Fruit fly (Drosophila melanogaster): ENCODE data around the gene Epg5.

The Epg5 gene

dm6 chr3R:18745961-18746468 is 12.7 kb downstream of the Epg5 start, which contains the start of the genes PGS1 and gwl (continued):
- TF ChIP-seq MTF-1 (GFP tag; optimal IDR thresholded peaks at IDR 0.05; ENCODE audit: borderline replicate concordance) (no peak), Oli (tag; optimal IDR thresholded peaks at IDR 0.05) (no peak), cato (GFP tag; optimal IDR thresholded peaks at IDR 0.05; ENCODE audit: borderline replicate concordance) (peak; percentile 33), CG2129 (GFP tag; IDR thresholded peaks at IDR 0.05; ENCODE audit: partially characterized antibody) (0 out of 2 replicates have a peak, but pooled peaks have one; percentile 11), sisA (GFP tag; IDR thresholded peaks at IDR 0.05) (peak; percentile 74), CG15269 (tag; optimal IDR thresholded peaks at IDR 0.05) (peak; percentile 75), yki (optimal IDR thresholded peaks at IDR 0.05) (no peak)

dm6 chr3R:18743270-18743922 is 15.3 kb downstream of the Epg5 start, which contains the start of gene Mekk1:
TSS of gene Mekk1 (minus strand) at chr3R:18743594.
- TF ChIP-seq lov (optimal IDR thresholded peaks at IDR 0.05) (no peak), lov (GFP tag; IDR thresholded peaks at IDR 0.05) (no peak), CG8924 (tag; optimal IDR thresholded peaks at IDR 0.05) (peak; percentile 2), CG17385 (GFP tag; optimal IDR thresholded peaks at IDR 0.05) (no peak), CG7372 (GFP tag; IDR thresholded peaks at IDR 0.05) (peak; percentile 20; the same call in 1 of the 2 replicates), CG16813 (GFP tag; IDR thresholded peaks at IDR 0.05; ENCODE audit: partially characterized antibody) (peak; percentile 61), scrt (GFP tag; optimal IDR thresholded peaks at IDR 0.05) (peak; percentile 72), MTF-1 (GFP tag; optimal IDR thresholded peaks at IDR 0.05; ENCODE audit: borderline replicate concordance) (no peak), Side (GFP tag; optimal IDR thresholded peaks at IDR 0.05) (peak; percentile 19), NC2β (GFP tag; optimal IDR thresholded peaks at IDR 0.05) (no peak), fd96Cb (tag; optimal IDR thresholded peaks at IDR 0.05) (no peak), CG10654 (GFP tag; optimal IDR thresholded peaks at IDR 0.05) (peak; percentile 6), lab (GFP tag; optimal IDR thresholded peaks at IDR 0.05) (peak; percentile 53), Ets97D (GFP tag; optimal IDR thresholded peaks at IDR 0.05) (peak; percentile 62), CG12659 (GFP tag; optimal IDR thresholded peaks at IDR 0.05) (peak; percentile 60), CG32772 (GFP tag; IDR thresholded peaks at IDR 0.05) (no peak), ewg (GFP tag; optimal IDR thresholded peaks at IDR 0.05) (no peak), Opbp (GFP tag; IDR thresholded peaks at IDR 0.05; ENCODE audit: partially characterized antibody) (no peak; the same call in 2 of the 3 replicates), CG15601 (tag; optimal IDR thresholded peaks at IDR 0.05) (peak; percentile 13), Drgx (GFP tag; IDR thresholded peaks at IDR 0.05) (peak; percentile 5; the same call in 1 of the 2 replicates), Asciz (GFP tag; optimal IDR thresholded peaks at IDR 0.05) (no peak), disco-r (GFP tag; optimal IDR thresholded peaks at IDR 0.05) (no peak), TFAM (GFP tag; optimal IDR thresholded peaks at IDR 0.05) (no peak), NFAT (GFP tag; IDR thresholded peaks at IDR 0.05) (no peak), Chrac-16 (GFP tag; optimal IDR thresholded peaks at IDR 0.05) (peak; percentile 42), cg (GFP tag; optimal IDR thresholded peaks at IDR 0.05) (peak; percentile 69), D19A (tag; optimal IDR thresholded peaks at IDR 0.05) (no peak), gsb (GFP tag; IDR thresholded peaks at IDR 0.05) (no peak), Scr (GFP tag; IDR thresholded peaks at IDR 0.05; ENCODE audit: partially characterized antibody) (peak; percentile 77), CG12071 (GFP tag; optimal IDR thresholded peaks at IDR 0.05) (no peak), CG8281 (tag; optimal IDR thresholded peaks at IDR 0.05) (no peak), CG2875 (GFP tag; optimal IDR thresholded peaks at IDR 0.05) (no peak), Ets65A (GFP tag) (peak; percentile 81), CG12299 (tag; optimal IDR thresholded peaks at IDR 0.05) (no peak), z (GFP tag; IDR thresholded peaks at IDR 0.05) (no peak), CG1647 (GFP tag; optimal IDR thresholded peaks at IDR 0.05) (no peak), jigr1 (GFP tag; IDR thresholded peaks at IDR 0.05) (no peak), Sox102F (GFP tag; optimal IDR thresholded peaks at IDR 0.05) (peak; percentile 47), CG15479 (GFP tag; optimal IDR thresholded peaks at IDR 0.05) (no peak), CG17829 (tag; optimal IDR thresholded peaks at IDR 0.05) (peak; percentile 3), CG13894 (tag; optimal IDR thresholded peaks at IDR 0.05) (peak; percentile 69)

Data from whole organism, embryonic.